Fruit fly (Drosophila melanogaster) whole organism, embryonic: ENCODE measurements around the gene nuf.

Experiments
- Aef1 ChIP-seq: fragments of 200-800 bp; sonication (Bioruptor generic); IDR thresholded peaks from 3 replicates; pipeline ENCODE4 v1.3.6; 2022; ENCODE audit warnings: missing biosample characterization, missing genetic modification characterization
- BtbVII ChIP-seq: fragments of 200-800 bp; sonication (Bioruptor generic); optimal IDR thresholded peaks from 3 replicates; lab custom pipeline; 2017; ENCODE audit warnings: missing biosample characterization, mild to moderate bottlenecking, missing genetic modification characterization
- CG10209 ChIP-seq: fragments of 200-800 bp; sonication (Bioruptor generic); optimal IDR thresholded peaks from 3 replicates; lab custom pipeline; 2017; ENCODE audit warnings: missing biosample characterization, mild to moderate bottlenecking, missing genetic modification characterization, missing genetic modification reagents
- CG11560 ChIP-seq: fragments of 200-800 bp; sonication (Bioruptor generic); IDR thresholded peaks from 3 replicates; pipeline ENCODE4 v1.3.6; 2022; ENCODE audit warnings: missing biosample characterization, missing genetic modification characterization
- CG12071 ChIP-seq: fragments of 200-800 bp; sonication (Bioruptor generic); optimal IDR thresholded peaks from 3 replicates; lab custom pipeline; 2018; ENCODE audit warnings: missing biosample characterization, mild to moderate bottlenecking, missing genetic modification characterization
- CG13775 ChIP-seq: fragments of 200-800 bp; sonication (Bioruptor generic); optimal IDR thresholded peaks from 3 replicates; lab custom pipeline; 2017; ENCODE audit warnings: missing biosample characterization, mild to moderate bottlenecking, missing genetic modification characterization
- CG14050 ChIP-seq: fragments of 200-800 bp; sonication (Bioruptor generic); IDR thresholded peaks from 3 replicates; pipeline ENCODE4 v1.3.6; 2022; ENCODE audit warnings: missing biosample characterization, missing genetic modification characterization
- CG14860 ChIP-seq: fragments of 200-800 bp; sonication (Bioruptor generic); IDR thresholded peaks from 3 replicates; pipeline ENCODE4 v1.3.6; 2022; ENCODE audit warnings: missing biosample characterization, missing genetic modification characterization; ENCODE audit not compliant: partially characterized antibody
- CG17802 ChIP-seq: fragments of 200-800 bp; sonication (Bioruptor generic); optimal IDR thresholded peaks from 2 replicates; lab custom pipeline; 2018; ENCODE audit warnings: missing biosample characterization, mild to moderate bottlenecking, missing genetic modification characterization, moderate library complexity
- CG18011 ChIP-seq: fragments of 200-800 bp; sonication (Bioruptor generic); optimal IDR thresholded peaks from 2 replicates; lab custom pipeline; 2017; ENCODE audit warnings: missing biosample characterization, missing genetic modification characterization, mild to moderate bottlenecking, moderate library complexity, missing genotype
- CG32772 ChIP-seq: fragments of 200-800 bp; sonication (Bioruptor generic); IDR thresholded peaks from 2 replicates; pipeline ENCODE4 v1.3.6; 2022; ENCODE audit warnings: missing biosample characterization, missing genetic modification characterization
- CG34422 ChIP-seq: fragments of 200-800 bp; sonication (Bioruptor generic); IDR thresholded peaks from 3 replicates; pipeline ENCODE4 v1.3.6; 2022; ENCODE audit warnings: missing biosample characterization, missing genetic modification characterization
- CG3995 ChIP-seq: fragments of 200-800 bp; sonication (Bioruptor generic); optimal IDR thresholded peaks from 3 replicates; lab custom pipeline; 2016; ENCODE audit warnings: missing biosample characterization, missing genetic modification characterization
- CG43689 ChIP-seq: fragments of 200-800 bp; sonication (Bioruptor generic); IDR thresholded peaks from 2 replicates; pipeline ENCODE4 v1.3.6; 2022; ENCODE audit warnings: missing biosample characterization, missing genetic modification characterization
- CG4707 ChIP-seq: fragments of 200-800 bp; sonication (Bioruptor generic); optimal IDR thresholded peaks from 2 replicates; lab custom pipeline; 2018; ENCODE audit warnings: missing biosample characterization, mild to moderate bottlenecking, missing genetic modification characterization, moderate library complexity
- CG4820 ChIP-seq: fragments of 200-800 bp; sonication (Bioruptor generic); optimal IDR thresholded peaks from 3 replicates; lab custom pipeline; 2016; ENCODE audit warnings: missing biosample characterization, missing genetic modification characterization
- CG5953 ChIP-seq: fragments of 200-800 bp; sonication (Bioruptor generic); IDR thresholded peaks from 2 replicates; pipeline ENCODE4 v1.3.6; 2022; ENCODE audit warnings: missing biosample characterization, missing genetic modification characterization
- CG6175 ChIP-seq: fragments of 200-800 bp; sonication (Bioruptor generic); IDR thresholded peaks from 3 replicates; pipeline ENCODE4 v1.3.6; 2022; ENCODE audit warnings: missing biosample characterization, missing genetic modification characterization
- CG6854 ChIP-seq: fragments of 200-800 bp; sonication (Bioruptor generic); optimal IDR thresholded peaks from 3 replicates; lab custom pipeline; 2017; ENCODE audit warnings: missing biosample characterization, mild to moderate bottlenecking, missing genetic modification characterization
- CG7271 ChIP-seq: fragments of 200-800 bp; sonication (Bioruptor generic); optimal IDR thresholded peaks from 2 replicates; lab custom pipeline; 2018; ENCODE audit warnings: missing biosample characterization, mild to moderate bottlenecking, missing genetic modification characterization, moderate library complexity
- CG7987 ChIP-seq: fragments of 200-800 bp; sonication (Bioruptor generic); optimal IDR thresholded peaks from 2 replicates; lab custom pipeline; 2018; ENCODE audit warnings: missing biosample characterization, mild to moderate bottlenecking, missing genetic modification characterization, moderate library complexity
- CG8924 ChIP-seq: fragments of 200-800 bp; optimal IDR thresholded peaks from 3 replicates; lab custom pipeline; 2019; ENCODE audit warnings: missing biosample characterization, mild to moderate bottlenecking, missing genetic modification characterization, moderate library complexity
- CG8944 ChIP-seq: fragments of 200-800 bp; sonication (Bioruptor generic); optimal IDR thresholded peaks from 3 replicates; lab custom pipeline; 2016; ENCODE audit warnings: missing biosample characterization, missing genetic modification characterization
- Fer2 ChIP-seq: fragments of 200-800 bp; sonication (Bioruptor generic); optimal IDR thresholded peaks from 2 replicates; lab custom pipeline; 2018; ENCODE audit warnings: missing biosample characterization, mild to moderate bottlenecking, missing genetic modification characterization, moderate library complexity
- Gug ChIP-seq: fragments of 200-800 bp; sonication (Bioruptor generic); IDR thresholded peaks from 4 replicates; pipeline ENCODE4 v1.3.6; 2022; ENCODE audit warnings: missing biosample characterization, missing genetic modification characterization
- Hand ChIP-seq: fragments of 200-800 bp; sonication (Bioruptor generic); optimal IDR thresholded peaks from 2 replicates; lab custom pipeline; 2017; ENCODE audit warnings: mild to moderate bottlenecking, missing biosample characterization, missing genetic modification reagents, missing genetic modification characterization
- NK7.1 ChIP-seq: fragments of 200-800 bp; sonication (Bioruptor generic); optimal IDR thresholded peaks from 3 replicates; lab custom pipeline; 2016; ENCODE audit warnings: missing biosample characterization, missing genetic modification characterization
- NfI ChIP-seq: fragments of 200-800 bp; sonication (Bioruptor generic); optimal IDR thresholded peaks from 3 replicates; lab custom pipeline; 2018; ENCODE audit warnings: missing biosample characterization, mild to moderate bottlenecking, missing genetic modification characterization, moderate library complexity
- PHDP ChIP-seq: fragments of 200-800 bp; sonication (Bioruptor generic); optimal IDR thresholded peaks from 3 replicates; lab custom pipeline; 2018; ENCODE audit warnings: missing biosample characterization, mild to moderate bottlenecking, missing genetic modification characterization, moderate library complexity
- Poxn ChIP-seq: fragments of 200-800 bp; sonication (Bioruptor generic); IDR thresholded peaks from 2 replicates; pipeline ENCODE4 v1.3.6; 2022; ENCODE audit warnings: missing biosample characterization, missing genetic modification characterization
- Rx ChIP-seq: fragments of 200-800 bp; sonication (Bioruptor generic); IDR thresholded peaks from 2 replicates; pipeline ENCODE4 v1.3.6; 2022; ENCODE audit warnings: missing biosample characterization, missing genetic modification characterization
- Taf1 ChIP-seq: fragments of 200-800 bp; sonication (Bioruptor generic); IDR thresholded peaks from 2 replicates; pipeline ENCODE4 v1.3.6; 2022; ENCODE audit warnings: missing biosample characterization, missing genetic modification characterization
- Tbp ChIP-seq: fragments of >200 bp; optimal IDR thresholded peaks from 2 replicates; lab custom pipeline; 2018; ENCODE audit warnings: missing biosample characterization, missing genetic modification characterization
- aop ChIP-seq: fragments of 200-800 bp; sonication (Bioruptor generic); IDR thresholded peaks from 2 replicates; pipeline ENCODE4 v1.3.6; 2022; ENCODE audit warnings: missing biosample characterization, missing genetic modification characterization
- chn ChIP-seq: fragments of 200-800 bp; sonication (Bioruptor generic); optimal IDR thresholded peaks from 2 replicates; lab custom pipeline; 2016; ENCODE audit warnings: missing biosample characterization, missing genetic modification characterization
- disco-r ChIP-seq: fragments of 200-800 bp; sonication (Bioruptor generic); optimal IDR thresholded peaks from 2 replicates; lab custom pipeline; 2016; ENCODE audit warnings: missing biosample characterization, missing genetic modification characterization
- dpn ChIP-seq, 2 experiments: fragments of 200-800 bp; sonication (Bioruptor generic); optimal IDR thresholded peaks; 3 replicates each; lab custom pipeline; 2016; ENCODE audit warnings: missing biosample characterization in 2 of 2, missing genetic modification characterization in 2 of 2
- eve ChIP-seq, 2 experiments: fragments of >200 bp; optimal IDR thresholded peaks; 2 replicates each; lab custom pipeline; 2017; ENCODE audit warnings: missing biosample characterization in 2 of 2, missing genetic modification characterization in 2 of 2
- eyg ChIP-seq: fragments of 200-800 bp; sonication (Bioruptor generic); optimal IDR thresholded peaks from 3 replicates; lab custom pipeline; 2016; ENCODE audit warnings: missing biosample characterization, missing genetic modification characterization
- gcm ChIP-seq: fragments of 200-800 bp; sonication (Bioruptor generic); optimal IDR thresholded peaks from 2 replicates; lab custom pipeline; 2019; ENCODE audit warnings: missing biosample characterization, mild to moderate bottlenecking, missing genetic modification characterization, moderate library complexity
- grn ChIP-seq: fragments of 200-800 bp; sonication (Bioruptor generic); optimal IDR thresholded peaks from 3 replicates; lab custom pipeline; 2017; ENCODE audit warnings: missing biosample characterization, missing genetic modification characterization
- her ChIP-seq: fragments of 200-800 bp; sonication (Bioruptor generic); optimal IDR thresholded peaks from 2 replicates; lab custom pipeline; 2016; ENCODE audit warnings: missing biosample characterization, missing genetic modification characterization
- insv ChIP-seq, 2 experiments: fragments of 200-800 bp; sonication (Bioruptor generic); optimal IDR thresholded peaks; 3 replicates each; lab custom pipeline; 2016 to 2018; ENCODE audit warnings: missing biosample characterization in 2 of 2, missing genetic modification characterization in 2 of 2
- kni ChIP-seq: fragments of 200-800 bp; sonication (Bioruptor generic); optimal IDR thresholded peaks from 3 replicates; lab custom pipeline; 2017; ENCODE audit warnings: mild to moderate bottlenecking, missing biosample characterization, missing genetic modification reagents, missing genetic modification characterization
- nom ChIP-seq: fragments of 200-800 bp; sonication (Bioruptor generic); optimal IDR thresholded peaks from 2 replicates; lab custom pipeline; 2017; ENCODE audit warnings: missing biosample characterization, missing genetic modification characterization, mild to moderate bottlenecking, moderate library complexity, missing genetic modification reagents
- pita ChIP-seq: fragments of 200-800 bp; sonication (Bioruptor generic); optimal IDR thresholded peaks from 2 replicates; lab custom pipeline; 2017; ENCODE audit warnings: missing biosample characterization, mild to moderate bottlenecking, missing genetic modification characterization
- repo ChIP-seq: fragments of 200-800 bp; sonication (Bioruptor generic); optimal IDR thresholded peaks from 2 replicates; lab custom pipeline; 2016; ENCODE audit warnings: missing biosample characterization, missing genetic modification characterization
- slbo ChIP-seq: fragments of 200-800 bp; sonication (Bioruptor generic); IDR thresholded peaks from 2 replicates; pipeline ENCODE4 v1.3.6; 2022; ENCODE audit warnings: missing biosample characterization, missing genetic modification characterization
- tap ChIP-seq: fragments of 200-800 bp; optimal IDR thresholded peaks from 3 replicates; lab custom pipeline; 2019; ENCODE audit warnings: missing biosample characterization, mild to moderate bottlenecking, missing genetic modification characterization, moderate library complexity
- wek ChIP-seq: fragments of 200-800 bp; sonication (Bioruptor generic); optimal IDR thresholded peaks from 3 replicates; lab custom pipeline; 2018; ENCODE audit warnings: missing biosample characterization, mild to moderate bottlenecking, missing genetic modification characterization, moderate library complexity
- zfh1 ChIP-seq: fragments of 200-800 bp; sonication (Bioruptor generic); IDR thresholded peaks from 3 replicates; pipeline ENCODE4 v1.3.6; 2022; ENCODE audit warnings: missing biosample characterization, missing genetic modification characterization

nuf gene

dm6 chr3L:14172174-14172940 lies 18.3 kb upstream of the nuf start (continued):
- TF ChIP-seq eve (GFP tag; optimal IDR thresholded peaks at IDR 0.05; lab: Kevin White, UChicago) (peak in 1 of 2 experiments; percentile 91), CG6854 (GFP tag; lab: Kevin White, UChicago) (peak; percentile 11), CG14050 (GFP tag; lab: Robert Waterston, UW) (no peak), CG11560 (tag; lab: Robert Waterston, UW) (no peak), Aef1 (no peak), Tbp (GFP tag; lab: Kevin White, UChicago) (no peak), wek (GFP tag; lab: Kevin White, UChicago) (no peak), tap (peak; percentile 3), eyg (GFP tag; lab: Kevin White, UChicago) (no peak), her (GFP tag; lab: Kevin White, UChicago) (no peak), CG4820 (GFP tag; lab: Kevin White, UChicago) (peak; percentile 35), kni (no peak), CG6175 (no peak), disco-r (GFP tag; lab: Kevin White, UChicago) (no peak), insv (GFP tag; optimal IDR thresholded peaks at IDR 0.05; lab: Kevin White, UChicago) (no peak), chn (GFP tag; lab: Kevin White, UChicago) (no peak), Rx (GFP tag; lab: Robert Waterston, UW) (no peak), CG7987 (GFP tag; lab: Kevin White, UChicago) (no peak), grn (GFP tag; lab: Kevin White, UChicago) (no peak), aop (GFP tag; lab: Robert Waterston, UW) (no peak), nom (no peak), CG10209 (GFP tag; lab: Kevin White, UChicago) (peak; percentile 17), NK7.1 (GFP tag; lab: Kevin White, UChicago) (no peak), CG43689 (GFP tag; lab: Robert Waterston, UW) (no peak), CG34422 (no peak), NfI (GFP tag; lab: Kevin White, UChicago) (peak; percentile 8), CG8944 (no peak), CG7271 (tag; lab: Kevin White, UChicago) (no peak), CG12071 (no peak), dpn (GFP tag; optimal IDR thresholded peaks at IDR 0.05; lab: Kevin White, UChicago) (peak in 1 of 2 experiments; percentile 14), BtbVII (GFP tag; lab: Kevin White, UChicago) (no peak), Hand (GFP tag; lab: Kevin White, UChicago) (no peak), CG14860 (GFP tag; lab: Robert Waterston, UW) (no peak), repo (no peak), Fer2 (tag; lab: Kevin White, UChicago) (no peak), PHDP (peak; percentile 27), Taf1 (no peak), CG5953 (GFP tag; lab: Robert Waterston, UW) (no peak), CG32772 (GFP tag; lab: Robert Waterston, UW) (no peak), CG4707 (GFP tag; lab: Kevin White, UChicago) (peak; percentile 10), CG18011 (GFP tag; lab: Kevin White, UChicago) (no peak), CG3995 (GFP tag; lab: Kevin White, UChicago) (no peak), Gug (no peak), pita (GFP tag; lab: Kevin White, UChicago) (no peak), gcm (GFP tag; lab: Kevin White, UChicago) (peak; percentile 16), zfh1 (GFP tag; lab: Robert Waterston, UW) (no peak), CG13775 (GFP tag; lab: Kevin White, UChicago) (peak; percentile 0), CG8924 (tag; lab: Kevin White, UChicago) (peak; percentile 63), Poxn (GFP tag; lab: Robert Waterston, UW) (no peak), CG17802 (tag; lab: Kevin White, UChicago) (no peak), slbo (GFP tag; lab: Robert Waterston, UW) (no peak)
